Worm (Caenorhabditis elegans): ENCODE results near the gene F10G2.10.

The F10G2.10 gene

DNA sequence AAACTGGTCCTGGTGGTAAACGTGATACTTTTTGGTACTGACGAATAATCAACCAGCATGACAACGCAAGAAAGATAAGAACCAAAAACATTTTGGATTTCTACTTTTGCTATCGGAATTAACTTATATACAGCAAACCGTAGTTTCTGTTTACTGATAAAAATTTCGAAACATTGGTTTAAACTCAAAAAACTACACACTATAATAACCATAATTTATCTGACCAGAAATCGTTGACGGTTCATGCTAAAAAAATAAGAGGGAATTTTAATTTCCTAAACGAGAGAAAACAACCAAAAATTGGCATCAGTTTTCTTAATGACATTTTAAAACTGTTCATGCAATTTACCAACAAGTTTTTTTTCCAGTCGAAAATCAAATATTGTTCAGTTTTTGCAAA is 39.7 kb downstream of the F10G2.10 start, which contains the start of gene cyp-35A1:
Gene cyp-35A1 (minus strand): TSS at position 101 of the 400 bp plus-strand sequence.
- no peak for TF ChIP-seq nhr-43 (tag; optimal IDR thresholded peaks at IDR 0.05; ENCODE audit: poor library complexity, severe bottlenecking)
- TF ChIP-seq mdl-1 (tag; optimal IDR thresholded peaks at IDR 0.05): no peak
- no peak for TF ChIP-seq unc-39 (tag; optimal IDR thresholded peaks at IDR 0.05)
- TF ChIP-seq pqm-1 (tag; optimal IDR thresholded peaks at IDR 0.05): no peak
- TF ChIP-seq fkh-10 (GFP tag; optimal IDR thresholded peaks at IDR 0.05): no peak
- TF ChIP-seq lsy-12 (tag; optimal IDR thresholded peaks at IDR 0.05): no peak
- TF ChIP-seq daf-12 (tag; optimal IDR thresholded peaks at IDR 0.05): no peak
- no peak for TF ChIP-seq aly-2 (tag; optimal IDR thresholded peaks at IDR 0.05)
- no peak for TF ChIP-seq skn-1 (tag; optimal IDR thresholded peaks at IDR 0.05)
- TF ChIP-seq lin-39 (tag; optimal IDR thresholded peaks at IDR 0.05): no peak
- no peak for TF ChIP-seq nhr-76 (tag; optimal IDR thresholded peaks at IDR 0.05)
- no peak for TF ChIP-seq ceh-9 (tag; optimal IDR thresholded peaks at IDR 0.05)
- TF ChIP-seq snpc-4 (tag; optimal IDR thresholded peaks at IDR 0.05): no peak
- TF ChIP-seq zag-1 (tag; optimal IDR thresholded peaks at IDR 0.05): no peak
- TF ChIP-seq ama-1 (optimal IDR thresholded peaks at IDR 0.05): no peak
- TF ChIP-seq eor-1 (tag; optimal IDR thresholded peaks at IDR 0.05): no peak
- no peak for TF ChIP-seq nhr-77 (tag; optimal IDR thresholded peaks at IDR 0.05)
- no peak for TF ChIP-seq nhr-25 (tag; optimal IDR thresholded peaks at IDR 0.05)
- TF ChIP-seq ZK546.5 (tag; optimal IDR thresholded peaks at IDR 0.05): no peak

ce11 chrV:7364059-7364458 is 42.0 kb downstream of the F10G2.10 start, which contains the start of gene cyp-35A2:
cyp-35A2 (minus strand) TSS chrV:7364182.
- TF ChIP-seq zag-1 (tag; optimal IDR thresholded peaks at IDR 0.05) (no peak), tbx-2 (tag; optimal IDR thresholded peaks at IDR 0.05) (no peak), elt-1 (tag; optimal IDR thresholded peaks at IDR 0.05) (no peak), R02D3.7 (tag; optimal IDR thresholded peaks at IDR 0.05) (no peak), ZK546.5 (tag; optimal IDR thresholded peaks at IDR 0.05) (no peak), ceh-28 (tag; optimal IDR thresholded peaks at IDR 0.05) (no peak), lin-39 (tag; optimal IDR thresholded peaks at IDR 0.05) (no peak), nhr-12 (tag; optimal IDR thresholded peaks at IDR 0.05) (no peak), pqm-1 (tag; optimal IDR thresholded peaks at IDR 0.05) (peak; percentile 79), elt-2 (tag; optimal IDR thresholded peaks at IDR 0.05) (peak; percentile 86), nhr-76 (tag; optimal IDR thresholded peaks at IDR 0.05) (no peak)

DNA sequence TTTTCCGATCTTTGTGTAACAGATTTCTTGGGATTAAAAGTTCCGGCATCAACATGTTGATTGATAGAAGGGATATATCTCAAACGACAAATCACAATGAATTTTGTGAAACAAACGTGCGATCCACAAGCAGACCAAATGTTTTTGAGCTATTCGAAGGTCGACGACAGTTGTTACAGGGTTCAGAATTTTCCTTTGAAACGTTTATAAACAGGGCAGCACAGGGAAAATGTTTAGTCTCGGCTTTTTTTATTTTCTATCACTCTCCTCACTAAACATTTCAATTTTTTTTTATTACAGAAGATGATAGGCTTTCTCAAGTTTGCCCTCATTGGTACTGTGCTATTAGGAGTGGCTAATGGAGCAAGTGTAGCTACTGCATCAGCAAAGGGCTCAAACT is 42.9 kb downstream of the F10G2.10 start, which contains the start of gene exc-13:
Gene exc-13 (plus strand): TSS at position 301 of the 400 bp plus-strand sequence.
- TF ChIP-seq daf-12 (tag; optimal IDR thresholded peaks at IDR 0.05): no peak
- TF ChIP-seq snpc-4 (tag; optimal IDR thresholded peaks at IDR 0.05): no peak
- TF ChIP-seq lin-15B (tag; optimal IDR thresholded peaks at IDR 0.05): no peak
- no peak for TF ChIP-seq elt-2 (tag; optimal IDR thresholded peaks at IDR 0.05)
- no peak for TF ChIP-seq nhr-76 (tag; optimal IDR thresholded peaks at IDR 0.05)
- TF ChIP-seq hmg-11 (tag; optimal IDR thresholded peaks at IDR 0.05): no peak
- TF ChIP-seq lin-39 (tag; optimal IDR thresholded peaks at IDR 0.05): peak; percentile 2
- no peak for TF ChIP-seq nhr-28 (tag; optimal IDR thresholded peaks at IDR 0.05)

ce11 chrV:7369578-7369977 is 47.6 kb downstream of the F10G2.10 start, which contains the start of gene srj-14:
srj-14 (plus strand) TSS chrV:7369708.
- TF ChIP-seq nhr-23 (tag; optimal IDR thresholded peaks at IDR 0.05) (no peak), nhr-76 (tag; optimal IDR thresholded peaks at IDR 0.05) (no peak)

Data from whole organism, L3 larva.